Fruit fly (Drosophila melanogaster) whole organism, embryonic: ENCODE results near the gene Gprk2.

ENCODE experiments used
- B-H1 ChIP-seq: fragments of 200-800 bp; sonication (Bioruptor generic); IDR thresholded peaks from 3 replicates; pipeline ENCODE4 v1.3.6; 2022; ENCODE audit warnings: missing biosample characterization, missing genetic modification characterization
- Bdp1 ChIP-seq: fragments of 200-800 bp; sonication (Bioruptor generic); optimal IDR thresholded peaks from 3 replicates; lab custom pipeline; 2016; ENCODE audit warnings: missing biosample characterization, missing genetic modification characterization
- CG11247 ChIP-seq: fragments of 200-800 bp; sonication (Bioruptor generic); IDR thresholded peaks from 2 replicates; pipeline ENCODE4 v1.3.6; 2022; ENCODE audit warnings: missing biosample characterization, missing genetic modification characterization
- CG1233 ChIP-seq: fragments of 200-800 bp; sonication (Bioruptor generic); optimal IDR thresholded peaks from 4 replicates; lab custom pipeline; 2018; ENCODE audit warnings: missing biosample characterization, mild to moderate bottlenecking, missing genetic modification characterization
- CG14050 ChIP-seq: fragments of 200-800 bp; sonication (Bioruptor generic); IDR thresholded peaks from 3 replicates; pipeline ENCODE4 v1.3.6; 2022; ENCODE audit warnings: missing biosample characterization, missing genetic modification characterization
- CG14667 ChIP-seq: fragments of 200-800 bp; sonication (Bioruptor generic); IDR thresholded peaks from 2 replicates; pipeline ENCODE4 v1.3.6; 2022; ENCODE audit warnings: missing biosample characterization, missing genetic modification characterization
- CG15011 ChIP-seq: fragments of 200-800 bp; sonication (Bioruptor generic); optimal IDR thresholded peaks from 3 replicates; lab custom pipeline; 2018; ENCODE audit warnings: missing biosample characterization, mild to moderate bottlenecking, missing genetic modification characterization
- CG15269 ChIP-seq: fragments of 200-800 bp; sonication (Bioruptor generic); optimal IDR thresholded peaks from 2 replicates; lab custom pipeline; 2018; ENCODE audit warnings: missing biosample characterization, mild to moderate bottlenecking, missing genetic modification characterization, moderate library complexity
- CG1602 ChIP-seq: fragments of 200-800 bp; sonication (Bioruptor generic); optimal IDR thresholded peaks from 3 replicates; lab custom pipeline; 2016; ENCODE audit warnings: missing biosample characterization, missing genetic modification characterization
- CG2116 ChIP-seq: fragments of 200-800 bp; sonication (Bioruptor generic); optimal IDR thresholded peaks from 3 replicates; lab custom pipeline; 2018; ENCODE audit warnings: missing biosample characterization, mild to moderate bottlenecking, missing genetic modification characterization
- CG2129 ChIP-seq: fragments of 200-800 bp; sonication (Bioruptor generic); IDR thresholded peaks from 2 replicates; pipeline ENCODE4 v1.3.6; 2022; ENCODE audit warnings: missing biosample characterization, missing genetic modification characterization; ENCODE audit not compliant: partially characterized antibody
- CG2875 ChIP-seq: fragments of 200-800 bp; sonication (Bioruptor generic); optimal IDR thresholded peaks from 2 replicates; lab custom pipeline; 2017; ENCODE audit warnings: missing biosample characterization, mild to moderate bottlenecking, missing genetic modification characterization, missing genetic modification reagents
- CG4404 ChIP-seq: fragments of 200-800 bp; sonication (Bioruptor generic); IDR thresholded peaks from 2 replicates; pipeline ENCODE4 v1.3.6; 2022; ENCODE audit warnings: missing biosample characterization, missing genetic modification characterization
- CG6175 ChIP-seq: fragments of 200-800 bp; sonication (Bioruptor generic); IDR thresholded peaks from 3 replicates; pipeline ENCODE4 v1.3.6; 2022; ENCODE audit warnings: missing biosample characterization, missing genetic modification characterization
- CG6272 ChIP-seq: fragments of 200-800 bp; sonication (Bioruptor generic); IDR thresholded peaks from 2 replicates; pipeline ENCODE4 v1.3.6; 2022; ENCODE audit warnings: missing biosample characterization, missing genetic modification characterization
- CG6654 ChIP-seq: fragments of 200-800 bp; sonication (Bioruptor generic); optimal IDR thresholded peaks from 2 replicates; lab custom pipeline; 2017; ENCODE audit warnings: missing biosample characterization, mild to moderate bottlenecking, missing genetic modification characterization
- CG6765 ChIP-seq: fragments of 200-800 bp; sonication (Bioruptor generic); optimal IDR thresholded peaks from 3 replicates; lab custom pipeline; 2017; ENCODE audit warnings: missing biosample characterization, mild to moderate bottlenecking, missing genetic modification characterization
- CG7928 ChIP-seq: fragments of 200-800 bp; sonication (Bioruptor generic); optimal IDR thresholded peaks from 2 replicates; lab custom pipeline; 2017; ENCODE audit warnings: missing biosample characterization, mild to moderate bottlenecking, missing genetic modification characterization
- CG8290 ChIP-seq, 3 experiments: fragments of 200-800 bp; sonication (Bioruptor generic); optimal IDR thresholded peaks; 2 replicates each; lab custom pipeline; 2016 to 2019; ENCODE audit warnings: missing biosample characterization in 3 of 3, missing genetic modification characterization in 3 of 3, mild to moderate bottlenecking in 2 of 3, moderate library complexity in 1 of 3
- Dip2 ChIP-seq: fragments of 200-800 bp; sonication (Bioruptor generic); IDR thresholded peaks from 2 replicates; pipeline ENCODE4 v1.3.6; 2022; ENCODE audit warnings: missing biosample characterization, missing genetic modification characterization
- Dp ChIP-seq: fragments of 200-800 bp; sonication (Bioruptor generic); optimal IDR thresholded peaks from 2 replicates; lab custom pipeline; 2018; ENCODE audit warnings: missing biosample characterization, mild to moderate bottlenecking, missing genetic modification characterization, moderate library complexity
- Dref ChIP-seq: fragments of 200-800 bp; sonication (Bioruptor generic); IDR thresholded peaks from 2 replicates; pipeline ENCODE4 v1.3.6; 2022; ENCODE audit warnings: missing biosample characterization, missing genetic modification characterization
- Gug ChIP-seq: fragments of 200-800 bp; sonication (Bioruptor generic); IDR thresholded peaks from 4 replicates; pipeline ENCODE4 v1.3.6; 2022; ENCODE audit warnings: missing biosample characterization, missing genetic modification characterization
- Hand ChIP-seq: fragments of 200-800 bp; sonication (Bioruptor generic); optimal IDR thresholded peaks from 2 replicates; lab custom pipeline; 2017; ENCODE audit warnings: mild to moderate bottlenecking, missing biosample characterization, missing genetic modification reagents, missing genetic modification characterization
- Hr3 ChIP-seq: fragments of 200-800 bp; sonication (Bioruptor generic); optimal IDR thresholded peaks from 3 replicates; lab custom pipeline; 2016; ENCODE audit warnings: missing biosample characterization, missing genetic modification characterization
- Sin3A ChIP-seq: fragments of >200 bp; optimal IDR thresholded peaks from 2 replicates; lab custom pipeline; 2018
- Sox102F ChIP-seq: fragments of 200-800 bp; sonication (Bioruptor generic); optimal IDR thresholded peaks from 2 replicates; lab custom pipeline; 2018; ENCODE audit warnings: missing biosample characterization, mild to moderate bottlenecking, missing genetic modification characterization, moderate library complexity
- Sry-δ ChIP-seq: fragments of 200-800 bp; sonication (Bioruptor generic); optimal IDR thresholded peaks from 2 replicates; lab custom pipeline; 2016; ENCODE audit warnings: missing biosample characterization, missing genetic modification characterization
- Tbp ChIP-seq: fragments of >200 bp; optimal IDR thresholded peaks from 2 replicates; lab custom pipeline; 2018; ENCODE audit warnings: missing biosample characterization, missing genetic modification characterization
- Usf ChIP-seq: fragments of 200-800 bp; sonication (Bioruptor generic); optimal IDR thresholded peaks from 2 replicates; lab custom pipeline; 2017; ENCODE audit warnings: missing genotype, missing biosample characterization, missing genetic modification characterization
- bcd ChIP-seq: fragments of 200-800 bp; sonication (Bioruptor generic); optimal IDR thresholded peaks from 2 replicates; lab custom pipeline; 2017; ENCODE audit warnings: missing biosample characterization, mild to moderate bottlenecking, missing genetic modification characterization
- dimm ChIP-seq: fragments of 200-800 bp; sonication (Bioruptor generic); IDR thresholded peaks from 2 replicates; pipeline ENCODE4 v1.3.6; 2022; ENCODE audit warnings: missing biosample characterization, missing genetic modification characterization
- dmrt11E ChIP-seq: fragments of 200-800 bp; sonication (Bioruptor generic); optimal IDR thresholded peaks from 3 replicates; lab custom pipeline; 2018; ENCODE audit warnings: missing biosample characterization, mild to moderate bottlenecking, missing genetic modification characterization, moderate library complexity
- fru ChIP-seq: fragments of >200 bp; optimal IDR thresholded peaks from 2 replicates; lab custom pipeline; 2017
- hb ChIP-seq: fragments of 200-800 bp; sonication (Bioruptor generic); IDR thresholded peaks from 3 replicates; pipeline ENCODE4 v1.3.6; 2022; ENCODE audit warnings: missing biosample characterization, missing genetic modification characterization; ENCODE audit not compliant: partially characterized antibody
- hth ChIP-seq: fragments of >200 bp; optimal IDR thresholded peaks from 2 replicates; lab custom pipeline; 2017; ENCODE audit warnings: inconsistent platforms
- jumu ChIP-seq: fragments of 200-800 bp; sonication (Bioruptor generic); optimal IDR thresholded peaks from 3 replicates; lab custom pipeline; 2016; ENCODE audit warnings: missing biosample characterization, missing genetic modification characterization
- pan ChIP-seq, 4 experiments: fragments of >200 bp in 3 of 4; fragments of 200-800 bp in 1 of 4; sonication (Bioruptor generic) in 1 of 4; optimal IDR thresholded peaks in 3 of 4; IDR thresholded peaks in 1 of 4; 2 replicates each; pipeline versions ENCODE4 v1.3.6 to Lab custom; 2017 to 2022; ENCODE audit warnings: missing biosample characterization in 2 of 4, missing genetic modification characterization in 2 of 4, mixed read lengths in 1 of 4
- peb ChIP-seq: fragments of 200-800 bp; sonication (Bioruptor generic); IDR thresholded peaks from 2 replicates; pipeline ENCODE4 v1.3.6; 2022; ENCODE audit warnings: missing biosample characterization, missing genetic modification characterization
- pita ChIP-seq: fragments of 200-800 bp; sonication (Bioruptor generic); optimal IDR thresholded peaks from 2 replicates; lab custom pipeline; 2017; ENCODE audit warnings: missing biosample characterization, mild to moderate bottlenecking, missing genetic modification characterization
- pum ChIP-seq: fragments of 200-800 bp; sonication (Bioruptor generic); optimal IDR thresholded peaks from 2 replicates; lab custom pipeline; 2016; ENCODE audit warnings: missing biosample characterization, missing genetic modification characterization
- pzg ChIP-seq: fragments of 200-800 bp; sonication (Bioruptor generic); optimal IDR thresholded peaks from 3 replicates; lab custom pipeline; 2018; ENCODE audit warnings: missing biosample characterization, mild to moderate bottlenecking, missing genetic modification characterization, moderate library complexity
- sc ChIP-seq, 3 experiments: fragments of >200 bp in 2 of 3; fragments of 200-800 bp in 1 of 3; sonication (Bioruptor generic) in 1 of 3; optimal IDR thresholded peaks; 2 replicates in 2 of 3; 3 replicates in 1 of 3; lab custom pipeline; 2017; ENCODE audit warnings: mild to moderate bottlenecking in 1 of 3, missing biosample characterization in 1 of 3, missing genetic modification characterization in 1 of 3, missing genetic modification reagents in 1 of 3
- sd ChIP-seq: fragments of 200-800 bp; sonication (Bioruptor generic); optimal IDR thresholded peaks from 3 replicates; lab custom pipeline; 2018; ENCODE audit warnings: missing biosample characterization, mild to moderate bottlenecking, missing genetic modification characterization, moderate library complexity
- sens-2 ChIP-seq: fragments of 200-800 bp; sonication (Bioruptor generic); IDR thresholded peaks from 2 replicates; pipeline ENCODE4 v1.3.6; 2022; ENCODE audit warnings: missing biosample characterization, missing genetic modification characterization
- seq ChIP-seq: fragments of 200-800 bp; sonication (Bioruptor generic); IDR thresholded peaks from 2 replicates; pipeline ENCODE4 v1.3.6; 2022; ENCODE audit warnings: missing biosample characterization, missing genetic modification characterization
- tgo ChIP-seq: fragments of 200-800 bp; sonication (Bioruptor generic); IDR thresholded peaks from 3 replicates; pipeline ENCODE4 v1.3.6; 2022; ENCODE audit warnings: missing biosample characterization, missing genetic modification characterization
- toy ChIP-seq: fragments of 200-800 bp; sonication (Bioruptor generic); IDR thresholded peaks from 2 replicates; pipeline ENCODE4 v1.3.6; 2022; ENCODE audit warnings: missing biosample characterization, missing genetic modification characterization
- trh ChIP-seq: fragments of 200-800 bp; sonication (Bioruptor generic); optimal IDR thresholded peaks from 2 replicates; lab custom pipeline; 2016; ENCODE audit warnings: missing biosample characterization, missing genetic modification characterization
- tup ChIP-seq: fragments of 200-800 bp; sonication (Bioruptor generic); optimal IDR thresholded peaks from 2 replicates; lab custom pipeline; 2016; ENCODE audit warnings: missing biosample characterization, mild to moderate bottlenecking, missing genetic modification characterization, moderate library complexity

The Gprk2 gene

DNA sequence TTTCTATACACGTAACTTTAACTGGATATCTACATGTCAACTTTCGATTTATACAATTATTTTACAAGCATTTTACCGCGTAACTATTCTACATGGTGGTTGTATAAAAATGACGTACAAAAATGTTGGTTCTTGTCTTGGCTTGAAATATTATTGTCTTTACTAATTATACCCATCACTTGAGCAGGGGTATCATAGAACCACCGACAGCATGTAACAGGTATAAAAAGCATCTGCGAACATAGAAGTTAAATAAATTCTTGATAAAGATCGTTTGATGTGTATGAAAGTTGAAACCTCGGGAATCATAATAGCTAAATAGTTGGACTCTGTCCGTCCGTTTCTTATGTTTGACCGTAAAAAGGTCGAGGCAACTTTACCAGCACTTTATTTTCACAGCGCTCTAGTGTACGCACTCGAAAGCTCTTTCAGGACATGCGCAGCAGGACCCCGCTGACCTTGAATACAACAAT, 23.8 kb upstream of the Gprk2 start (continued):
- no peak for TF ChIP-seq sc (optimal IDR thresholded peaks at IDR 0.05; lab: Kevin White, UChicago)
- no peak for TF ChIP-seq sc (GFP tag; optimal IDR thresholded peaks at IDR 0.05; lab: Kevin White, UChicago)
- TF ChIP-seq CG15011 (GFP tag; lab: Kevin White, UChicago) = no peak
- TF ChIP-seq Sin3A = no peak
- TF ChIP-seq sd (tag; lab: Kevin White, UChicago) = peak; percentile 58
- no peak for TF ChIP-seq dimm (GFP tag; lab: Robert Waterston, UW)
- no peak for TF ChIP-seq pan (optimal IDR thresholded peaks at IDR 0.05; lab: Kevin White, UChicago)
- peak in 1 of 2 experiments; percentile 66 for TF ChIP-seq pan (GFP tag; optimal IDR thresholded peaks at IDR 0.05 in 1 of 2, IDR thresholded peaks at IDR 0.05 in 1 of 2)
- no peak for TF ChIP-seq CG1233 (GFP tag; lab: Kevin White, UChicago)
- peak; percentile 57; the same call in 1 of the 3 replicates for TF ChIP-seq hb
- TF ChIP-seq CG6654 (GFP tag; lab: Kevin White, UChicago) = no peak
- peak; percentile 7 for TF ChIP-seq Hand (GFP tag; lab: Kevin White, UChicago)
- no peak for TF ChIP-seq trh (GFP tag; lab: Kevin White, UChicago)
- peak; percentile 14 for TF ChIP-seq pzg (GFP tag; lab: Kevin White, UChicago)
- no peak for TF ChIP-seq CG6175 (GFP tag; lab: Robert Waterston, UW)
- no peak for TF ChIP-seq CG7928 (GFP tag; lab: Kevin White, UChicago)
- 0 out of 3 replicates have a peak, but pooled peaks have one; percentile 22 for TF ChIP-seq CG14050 (GFP tag; lab: Robert Waterston, UW)
- peak; percentile 9 for TF ChIP-seq dmrt11E (tag; lab: Kevin White, UChicago)
- no peak; the same call in 3 of the 4 replicates for TF ChIP-seq Gug (GFP tag; lab: Robert Waterston, UW)
- peak; percentile 31 for TF ChIP-seq jumu
- TF ChIP-seq fru (lab: Kevin White, UChicago) = no peak
- TF ChIP-seq CG6272 (GFP tag; lab: Robert Waterston, UW) = no peak
- no peak for TF ChIP-seq Tbp (GFP tag; lab: Kevin White, UChicago)
- TF ChIP-seq tup (GFP tag; lab: Kevin White, UChicago) = no peak
- peak; percentile 21 for TF ChIP-seq CG2875 (GFP tag; lab: Kevin White, UChicago)
- TF ChIP-seq CG2129 (GFP tag; lab: Robert Waterston, UW) = no peak
- TF ChIP-seq CG2116 (GFP tag; lab: Kevin White, UChicago) = no peak
- TF ChIP-seq toy (GFP tag; lab: Robert Waterston, UW) = no peak
- no peak for TF ChIP-seq Dref (GFP tag; lab: Robert Waterston, UW)
- TF ChIP-seq Dp (GFP tag; lab: Kevin White, UChicago) = peak; percentile 4
- TF ChIP-seq CG4404 (GFP tag; lab: Robert Waterston, UW) = no peak; the same call in 1 of the 2 replicates
- TF ChIP-seq hth (lab: Kevin White, UChicago) = no peak
- TF ChIP-seq B-H1 (GFP tag; lab: Robert Waterston, UW) = no peak; the same call in 2 of the 3 replicates
- peak; percentile 59; the same call in 1 of the 2 replicates for TF ChIP-seq seq (GFP tag; lab: Robert Waterston, UW)
- no peak for TF ChIP-seq peb (GFP tag; lab: Robert Waterston, UW)
- peak; percentile 55 for TF ChIP-seq CG15269 (tag; lab: Kevin White, UChicago)
- peak; percentile 13 for TF ChIP-seq Bdp1 (GFP tag; lab: Kevin White, UChicago)
- no peak for TF ChIP-seq CG1602
- no peak for TF ChIP-seq sens-2
- TF ChIP-seq CG14667 (GFP tag; lab: Robert Waterston, UW) = no peak
- TF ChIP-seq Sry-δ = no peak
- no peak for TF ChIP-seq CG6765 (GFP tag; lab: Kevin White, UChicago)
- TF ChIP-seq CG11247 (GFP tag; lab: Robert Waterston, UW) = 0 out of 2 replicates have a peak, but pooled peaks have one; percentile 37
- peak; percentile 54 for TF ChIP-seq bcd (GFP tag; lab: Kevin White, UChicago)
- peak; percentile 47 for TF ChIP-seq Hr3 (GFP tag; lab: Kevin White, UChicago)
- no peak for TF ChIP-seq Dip2 (GFP tag; lab: Robert Waterston, UW)
- TF ChIP-seq pita (GFP tag; lab: Kevin White, UChicago) = peak; percentile 80
- peak; percentile 16 for TF ChIP-seq pum (GFP tag; lab: Kevin White, UChicago)
- TF ChIP-seq CG8290 (GFP tag; optimal IDR thresholded peaks at IDR 0.05; lab: Kevin White, UChicago) = no peak
- TF ChIP-seq CG8290 (tag; optimal IDR thresholded peaks at IDR 0.05; lab: Kevin White, UChicago) = peak in 1 of 2 experiments; percentile 75
- TF ChIP-seq Sox102F (GFP tag; lab: Kevin White, UChicago) = peak; percentile 56
- TF ChIP-seq tgo = peak; percentile 30; the same call in 1 of the 3 replicates
- TF ChIP-seq Usf (GFP tag; lab: Kevin White, UChicago) = no peak
